Worm (Caenorhabditis elegans) whole organism, L4 larva: Measurements from ENCODE around the gene Y43F8C.3.

Experiments
- egl-43 ChIP-seq: fragments of 200-800 bp; sonication (Bioruptor generic); IDR thresholded peaks from 2 replicates; pipeline ENCODE4 v1.3.6; 2022; ENCODE audit warnings: missing genetic modification reagents, missing genetic modification characterization, missing compliant biosample characterization
- nhr-10 ChIP-seq: fragments of 150-350 bp; optimal IDR thresholded peaks from 2 replicates; lab custom pipeline; 2014; ENCODE audit warnings: missing biosample characterization, missing genetic modification characterization
- pha-4 ChIP-seq, 2 experiments: fragments of 150-350 bp in 1 of 2; fragments of 200-800 bp in 1 of 2; sonication (Bioruptor generic) in 1 of 2; IDR thresholded peaks in 1 of 2; optimal IDR thresholded peaks in 1 of 2; 2 replicates each; pipeline versions ENCODE4 v1.3.6 to Lab custom; 2014 to 2022; ENCODE audit warnings: missing genetic modification characterization in 2 of 2, missing genetic modification reagents in 2 of 2, missing biosample characterization in 1 of 2, missing compliant biosample characterization in 1 of 2

DNA sequence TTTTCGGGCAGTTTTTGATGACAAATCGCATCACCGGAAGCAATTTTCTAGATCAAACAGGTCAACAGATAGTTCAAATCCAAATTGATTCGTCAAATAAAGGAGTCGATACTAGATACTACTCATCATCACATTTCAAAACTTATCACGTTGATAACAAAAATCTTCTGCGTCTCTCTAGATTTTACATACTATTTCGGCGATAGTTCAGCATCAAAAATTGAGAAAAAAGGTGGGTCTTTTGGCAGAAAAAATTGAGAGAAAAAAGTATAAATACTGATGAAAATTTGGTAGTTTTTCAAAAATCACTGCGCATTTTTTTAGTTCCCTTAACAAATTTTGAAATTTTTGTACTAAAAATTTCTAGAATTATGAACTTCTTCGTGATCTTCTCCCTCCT lies 9.3 kb downstream of the Y43F8C.3 start, which contains the start of gene nlp-26:
- no peak for TF ChIP-seq egl-43 (GFP tag; lab: Robert Waterston, UW)
- TF ChIP-seq nhr-10: no peak
- no peak for TF ChIP-seq pha-4 (GFP tag; IDR thresholded peaks at IDR 0.05; lab: Robert Waterston, UW)
- no peak for TF ChIP-seq pha-4 (tag; optimal IDR thresholded peaks at IDR 0.05; lab: Kevin White, UChicago)
